Fruit fly (Drosophila melanogaster): ENCODE data around the gene Keap1.

The Keap1 gene

DNA sequence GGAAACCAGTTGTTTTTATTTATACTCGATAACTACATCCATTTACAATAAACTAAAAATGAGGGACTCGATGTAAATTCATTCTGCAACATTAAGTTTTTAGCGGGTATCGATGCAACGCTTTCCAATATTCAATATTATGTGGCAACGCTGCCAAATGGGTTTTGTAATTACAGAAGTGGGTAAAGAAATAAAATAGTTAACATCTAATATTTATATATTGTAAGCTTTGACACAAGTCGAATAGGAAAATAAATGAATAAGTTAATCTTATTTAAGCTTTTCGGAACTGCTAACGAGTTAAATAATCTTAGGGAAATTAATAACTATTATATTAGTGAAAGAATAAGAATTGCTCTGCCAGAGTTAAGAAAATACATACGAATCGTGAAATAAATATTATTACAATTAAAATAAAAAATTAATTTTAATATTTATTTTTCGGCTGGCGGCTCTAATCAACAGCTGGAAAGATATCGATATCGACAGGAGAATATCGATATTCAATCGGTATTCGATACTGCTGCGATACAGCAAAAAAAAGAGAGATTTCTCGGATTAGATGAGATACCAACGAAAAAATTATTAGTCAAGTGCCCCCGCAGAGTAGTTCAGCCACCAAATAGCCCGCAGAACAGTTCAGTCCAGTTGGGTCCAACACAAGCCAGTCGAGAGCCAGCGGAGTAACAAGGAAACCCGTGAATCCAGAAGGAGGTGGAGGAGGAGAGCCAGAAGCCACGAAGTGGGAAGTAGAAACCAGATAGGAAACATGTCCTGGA lies 5.5 kb upstream of the Keap1 start, which contains the start of gene GckIII (continued):
- TF ChIP-seq en (GFP tag; optimal IDR thresholded peaks at IDR 0.05) (no peak), E2f2 (GFP tag; IDR thresholded peaks at IDR 0.05) (peak; percentile 51; the same call in 1 of the 2 replicates), MTF-1 (GFP tag; optimal IDR thresholded peaks at IDR 0.05; ENCODE audit: borderline replicate concordance) (no peak), Bteb2 (GFP tag; optimal IDR thresholded peaks at IDR 0.05) (no peak), CG6175 (GFP tag; IDR thresholded peaks at IDR 0.05) (no peak), br (optimal IDR thresholded peaks at IDR 0.05) (no peak), CG2875 (GFP tag; optimal IDR thresholded peaks at IDR 0.05) (no peak), CG13624 (GFP tag; optimal IDR thresholded peaks at IDR 0.05) (no peak), lbe (GFP tag; optimal IDR thresholded peaks at IDR 0.05) (no peak), CG2889 (GFP tag; IDR thresholded peaks at IDR 0.05) (no peak), bab2 (GFP tag; optimal IDR thresholded peaks at IDR 0.05) (no peak), lilli (GFP tag; optimal IDR thresholded peaks at IDR 0.05) (no peak), CG8388 (GFP tag; optimal IDR thresholded peaks at IDR 0.05) (no peak), CG4820 (GFP tag; optimal IDR thresholded peaks at IDR 0.05) (no peak), CTCF (GFP tag; optimal IDR thresholded peaks at IDR 0.05) (no peak), zen (tag; optimal IDR thresholded peaks at IDR 0.05) (no peak), CG3281 (GFP tag; optimal IDR thresholded peaks at IDR 0.05) (no peak), Xbp1 (GFP tag; optimal IDR thresholded peaks at IDR 0.05) (no peak), CkIIα-i1 (GFP tag; IDR thresholded peaks at IDR 0.05) (no peak), Dip2 (GFP tag; IDR thresholded peaks at IDR 0.05) (no peak), Dp (GFP tag; optimal IDR thresholded peaks at IDR 0.05) (peak; percentile 51), CG4854 (GFP tag; optimal IDR thresholded peaks at IDR 0.05) (no peak), Hand (GFP tag; optimal IDR thresholded peaks at IDR 0.05) (no peak), CG2712 (tag; optimal IDR thresholded peaks at IDR 0.05) (peak; percentile 42), CG8290 (GFP tag; optimal IDR thresholded peaks at IDR 0.05) (no peak), CG8290 (tag; optimal IDR thresholded peaks at IDR 0.05) (no peak), CG17612 (GFP tag; IDR thresholded peaks at IDR 0.05) (no peak), CG10565 (GFP tag; optimal IDR thresholded peaks at IDR 0.05) (no peak), sd (tag; optimal IDR thresholded peaks at IDR 0.05) (no peak), ham (GFP tag; IDR thresholded peaks at IDR 0.05) (no peak), CG9797 (GFP tag; optimal IDR thresholded peaks at IDR 0.05) (no peak), bsh (GFP tag; optimal IDR thresholded peaks at IDR 0.05) (no peak), CG14667 (GFP tag; IDR thresholded peaks at IDR 0.05) (no peak), Ada2b (GFP tag; IDR thresholded peaks at IDR 0.05) (no peak), HLHmδ (GFP tag; optimal IDR thresholded peaks at IDR 0.05) (no peak), pzg (GFP tag; optimal IDR thresholded peaks at IDR 0.05) (peak; percentile 37), ind (GFP tag; optimal IDR thresholded peaks at IDR 0.05) (no peak), exex (tag; optimal IDR thresholded peaks at IDR 0.05) (no peak), CG17186 (GFP tag; optimal IDR thresholded peaks at IDR 0.05) (no peak), CG8359 (GFP tag; optimal IDR thresholded peaks at IDR 0.05; ENCODE audit: borderline replicate concordance) (no peak), CG11696 (GFP tag; IDR thresholded peaks at IDR 0.05) (no peak), CG7372 (GFP tag; IDR thresholded peaks at IDR 0.05) (no peak), seq (GFP tag; IDR thresholded peaks at IDR 0.05) (no peak), gt (GFP tag; IDR thresholded peaks at IDR 0.05) (no peak), Pdp1 (GFP tag; optimal IDR thresholded peaks at IDR 0.05) (peak in 1 of 2 experiments; percentile 11), Gug (GFP tag; IDR thresholded peaks at IDR 0.05) (no peak), CG1602 (GFP tag; optimal IDR thresholded peaks at IDR 0.05) (no peak), H15 (GFP tag; IDR thresholded peaks at IDR 0.05) (no peak), h (optimal IDR thresholded peaks at IDR 0.05) (no peak), ewg (GFP tag; optimal IDR thresholded peaks at IDR 0.05) (no peak), CG15073 (GFP tag; optimal IDR thresholded peaks at IDR 0.05) (no peak), sr (GFP tag; IDR thresholded peaks at IDR 0.05) (no peak)

All from whole organism, embryonic.